Fruit fly (Drosophila melanogaster) whole organism, wandering third instar larva: Measurements from ENCODE around the gene ChAT.

Experiments
- Abd-B ChIP-seq: fragments of >200 bp; optimal IDR thresholded peaks from 2 replicates; lab custom pipeline; 2017; ENCODE audit warnings: missing biosample characterization, missing genetic modification characterization
- CG32264 ChIP-seq: fragments of 200-800 bp; sonication (Bioruptor generic); optimal IDR thresholded peaks from 2 replicates; lab custom pipeline; 2016; ENCODE audit warnings: missing biosample characterization, missing genetic modification characterization
- CG9705 ChIP-seq: fragments of 200-800 bp; sonication (Bioruptor generic); optimal IDR thresholded peaks from 2 replicates; lab custom pipeline; 2018; ENCODE audit warnings: missing biosample characterization, mild to moderate bottlenecking, missing genetic modification characterization
- CrebA ChIP-seq: fragments of 200-800 bp; sonication (Bioruptor generic); optimal IDR thresholded peaks from 2 replicates; lab custom pipeline; 2016; ENCODE audit warnings: missing biosample characterization, mild to moderate bottlenecking, missing genetic modification characterization, borderline replicate concordance
- Dfd ChIP-seq: fragments of >200 bp; optimal IDR thresholded peaks from 2 replicates; lab custom pipeline; 2017; ENCODE audit warnings: missing biosample characterization, missing genetic modification characterization
- Dif ChIP-seq: fragments of 200-275, 200-300 bp; sonication (Bioruptor generic); optimal IDR thresholded peaks from 2 replicates; lab custom pipeline; 2018; ENCODE audit warnings: missing biosample characterization, missing genetic modification characterization; ENCODE audit not compliant: partially characterized antibody
- GATAd ChIP-seq: sonication (Bioruptor generic); optimal IDR thresholded peaks from 2 replicates; lab custom pipeline; 2016; ENCODE audit warnings: missing biosample characterization, missing genetic modification characterization
- HLH106 ChIP-seq: fragments of 200-800 bp; optimal IDR thresholded peaks from 3 replicates; lab custom pipeline; 2019; ENCODE audit warnings: missing biosample characterization, mild to moderate bottlenecking, missing genetic modification characterization, moderate library complexity
- Hnf4 ChIP-seq: fragments of 200-800 bp; sonication (Bioruptor generic); optimal IDR thresholded peaks from 2 replicates; lab custom pipeline; 2016; ENCODE audit warnings: missing biosample characterization, mild to moderate bottlenecking, missing genetic modification characterization
- Hr78 ChIP-seq: fragments of >200 bp; optimal IDR thresholded peaks from 2 replicates; lab custom pipeline; 2017; ENCODE audit warnings: missing biosample characterization, missing genetic modification characterization
- Hr83 ChIP-seq: fragments of 200-300 bp; sonication (Bioruptor generic); optimal IDR thresholded peaks from 2 replicates; lab custom pipeline; 2016; ENCODE audit warnings: missing biosample characterization, mild to moderate bottlenecking, missing genetic modification characterization, moderate library complexity; ENCODE audit not compliant: poor library complexity, severe bottlenecking
- Jra ChIP-seq: sonication (Bioruptor generic); optimal IDR thresholded peaks from 2 replicates; lab custom pipeline; 2016; ENCODE audit warnings: missing biosample characterization, missing genetic modification characterization
- Mio ChIP-seq: sonication (Bioruptor generic); optimal IDR thresholded peaks from 2 replicates; lab custom pipeline; 2016; ENCODE audit warnings: missing biosample characterization, missing genetic modification characterization
- Myc ChIP-seq: fragments of >200 bp; optimal IDR thresholded peaks from 2 replicates; lab custom pipeline; 2017
- N ChIP-seq: fragments of >200 bp; optimal IDR thresholded peaks from 2 replicates; lab custom pipeline; 2018; ENCODE audit warnings: missing biosample characterization, missing external identifiers, missing genetic modification characterization
- OdsH ChIP-seq: fragments of 200-800 bp; sonication (Bioruptor generic); optimal IDR thresholded peaks from 2 replicates; lab custom pipeline; 2016; ENCODE audit warnings: missing biosample characterization, mild to moderate bottlenecking, missing genetic modification characterization
- Rel ChIP-seq, 2 experiments: fragments of 200-800 bp; sonication (Bioruptor generic) in 1 of 2; optimal IDR thresholded peaks; 2 replicates in 1 of 2; 3 replicates in 1 of 2; lab custom pipeline; 2016 to 2019; ENCODE audit warnings: mild to moderate bottlenecking in 2 of 2, missing biosample characterization in 2 of 2, missing genetic modification characterization in 2 of 2, moderate library complexity in 1 of 2
- Sp1 ChIP-seq: fragments of 200-800 bp; sonication (Bioruptor generic); optimal IDR thresholded peaks from 3 replicates; lab custom pipeline; 2019; ENCODE audit warnings: missing biosample characterization, mild to moderate bottlenecking, missing genetic modification characterization, moderate library complexity
- Vsx2 ChIP-seq: fragments of 200-300, 225-300 bp; sonication (Bioruptor generic); optimal IDR thresholded peaks from 2 replicates; lab custom pipeline; 2018; ENCODE audit warnings: missing biosample characterization, missing genetic modification characterization; ENCODE audit not compliant: partially characterized antibody
- br ChIP-seq: fragments of 200-800 bp; sonication (Bioruptor generic); optimal IDR thresholded peaks from 2 replicates; lab custom pipeline; 2016; ENCODE audit warnings: missing biosample characterization, missing genetic modification characterization
- brk ChIP-seq: fragments of 200-800 bp; sonication (Bioruptor generic); optimal IDR thresholded peaks from 2 replicates; lab custom pipeline; 2016; ENCODE audit warnings: missing biosample characterization, mild to moderate bottlenecking, missing genetic modification characterization
- dl ChIP-seq, 2 experiments: fragments of 175-275, 200-275 bp in 1 of 2; fragments of 200-275 bp in 1 of 2; sonication (Bioruptor generic); optimal IDR thresholded peaks; lab custom pipeline; 2018; ENCODE audit warnings: mild to moderate bottlenecking in 2 of 2, missing biosample characterization in 2 of 2, missing genetic modification characterization in 2 of 2, moderate library complexity in 2 of 2; ENCODE audit not compliant: partially characterized antibody in 2 of 2, insufficient read depth in 1 of 2
- dmrt93B ChIP-seq: fragments of 200-800 bp; sonication (Bioruptor generic); optimal IDR thresholded peaks from 2 replicates; lab custom pipeline; 2018; ENCODE audit warnings: missing biosample characterization, mild to moderate bottlenecking, missing genetic modification characterization
- dsf ChIP-seq: sonication (Bioruptor generic); optimal IDR thresholded peaks from 2 replicates; lab custom pipeline; 2016; ENCODE audit warnings: missing biosample characterization, missing genetic modification characterization, borderline replicate concordance
- ey ChIP-seq: fragments of 200-800 bp; sonication (Bioruptor generic); optimal IDR thresholded peaks from 2 replicates; lab custom pipeline; 2016; ENCODE audit warnings: missing biosample characterization, missing genetic modification characterization
- foxo ChIP-seq, 2 experiments: fragments of 200-800 bp; sonication (Bioruptor generic); optimal IDR thresholded peaks; 2 replicates in 1 of 2; 3 replicates in 1 of 2; lab custom pipeline; 2016 to 2017; ENCODE audit warnings: missing biosample characterization in 2 of 2, missing genetic modification characterization in 2 of 2
- fru ChIP-seq: fragments of 200-800 bp; sonication (Bioruptor generic); optimal IDR thresholded peaks from 3 replicates; lab custom pipeline; 2016; ENCODE audit warnings: missing biosample characterization, mild to moderate bottlenecking, missing genetic modification characterization
- h ChIP-seq: fragments of 200-800 bp; sonication (Bioruptor generic); optimal IDR thresholded peaks from 3 replicates; lab custom pipeline; 2016; ENCODE audit warnings: missing biosample characterization, mild to moderate bottlenecking, missing genetic modification characterization
- jim ChIP-seq: fragments of 175-275, 200-325 bp; sonication (Bioruptor generic); optimal IDR thresholded peaks from 2 replicates; lab custom pipeline; 2016; ENCODE audit warnings: missing biosample characterization, mild to moderate bottlenecking, missing genetic modification characterization
- lola ChIP-seq: fragments of >200 bp; optimal IDR thresholded peaks from 2 replicates; lab custom pipeline; 2017; ENCODE audit warnings: missing biosample characterization, missing genetic modification characterization
- pan ChIP-seq: fragments of >200 bp; optimal IDR thresholded peaks from 2 replicates; lab custom pipeline; 2017
- psq ChIP-seq: fragments of 200-800 bp; sonication (Bioruptor generic); optimal IDR thresholded peaks from 3 replicates; lab custom pipeline; 2017; ENCODE audit warnings: missing biosample characterization, mild to moderate bottlenecking, missing genetic modification characterization, moderate library complexity
- rgr ChIP-seq: fragments of 200-800 bp; sonication (Bioruptor generic); optimal IDR thresholded peaks from 3 replicates; lab custom pipeline; 2016; ENCODE audit warnings: missing biosample characterization, mild to moderate bottlenecking, missing genetic modification characterization
- sage ChIP-seq: fragments of 200-800 bp; sonication (Bioruptor generic); optimal IDR thresholded peaks from 2 replicates; lab custom pipeline; 2016; ENCODE audit warnings: missing biosample characterization, mild to moderate bottlenecking, missing genetic modification characterization
- sv ChIP-seq: fragments of 200-800 bp; sonication (Bioruptor generic); optimal IDR thresholded peaks from 3 replicates; lab custom pipeline; 2016; ENCODE audit warnings: missing biosample characterization, missing genetic modification characterization
- tai ChIP-seq: sonication (Bioruptor generic); optimal IDR thresholded peaks from 2 replicates; lab custom pipeline; 2016; ENCODE audit warnings: missing biosample characterization, missing genetic modification characterization
- usp ChIP-seq: fragments of >200 bp; optimal IDR thresholded peaks from 2 replicates; lab custom pipeline; 2017; ENCODE audit warnings: missing biosample characterization, missing genetic modification characterization
- woc ChIP-seq: sonication (Bioruptor generic); optimal IDR thresholded peaks from 2 replicates; lab custom pipeline; 2016; ENCODE audit warnings: missing biosample characterization, mild to moderate bottlenecking, missing genetic modification characterization

The ChAT gene

dm6 chr3R:18739435-18739977 lies 34.2 kb downstream of the ChAT start:
- TF ChIP-seq Sp1 (GFP tag; lab: Kevin White, UChicago) (peak; percentile 13), foxo (GFP tag; optimal IDR thresholded peaks at IDR 0.05; lab: Kevin White, UChicago) (peak in 1 of 2 experiments; percentile 3), psq (no peak)

- TF ChIP-seq fru (no peak), Dfd (no peak), usp (GFP tag; lab: Kevin White, UChicago) (no peak), Dif (GFP tag; lab: Kevin White, UChicago) (peak; percentile 55), sv (GFP tag; lab: Kevin White, UChicago) (no peak), pan (no peak), Hr78 (GFP tag; lab: Kevin White, UChicago) (no peak), rgr (GFP tag; lab: Kevin White, UChicago) (peak; percentile 8), br (no peak), dl (GFP tag; optimal IDR thresholded peaks at IDR 0.05; lab: Kevin White, UChicago; ENCODE audit: insufficient read depth in 1 of 2, partially characterized antibody in 2 of 2) (peak in 1 of 2 experiments; percentile 47), foxo (GFP tag; optimal IDR thresholded peaks at IDR 0.05; lab: Kevin White, UChicago) (no peak), Myc (lab: Kevin White, UChicago) (peak; percentile 89), jim (no peak), CG9705 (GFP tag; lab: Kevin White, UChicago) (no peak), Mio (GFP tag; lab: Kevin White, UChicago) (no peak), sage (GFP tag; lab: Kevin White, UChicago) (peak; percentile 68), brk (peak; percentile 36), HLH106 (tag; lab: Kevin White, UChicago) (no peak), Jra (GFP tag; lab: Kevin White, UChicago) (no peak), Rel (GFP tag; optimal IDR thresholded peaks at IDR 0.05; lab: Kevin White, UChicago) (no peak), Rel (tag; optimal IDR thresholded peaks at IDR 0.05; lab: Kevin White, UChicago) (no peak), woc (peak; percentile 81), h (GFP tag; lab: Kevin White, UChicago) (peak; percentile 24), CG32264 (no peak)
Measured at dm6 chr3R:18739978-18740954, 35.0 kb downstream of the ChAT start.

- TF ChIP-seq h (GFP tag; lab: Kevin White, UChicago) (peak; percentile 97), woc (peak; percentile 92), dl (GFP tag; optimal IDR thresholded peaks at IDR 0.05; lab: Kevin White, UChicago; ENCODE audit: insufficient read depth in 1 of 2, partially characterized antibody in 2 of 2) (no peak), N (GFP tag; lab: Kevin White, UChicago) (no peak), CG9705 (GFP tag; lab: Kevin White, UChicago) (peak; percentile 89), HLH106 (tag; lab: Kevin White, UChicago) (peak; percentile 98), pan (no peak), Dfd (no peak), sv (GFP tag; lab: Kevin White, UChicago) (peak; percentile 91), jim (no peak), lola (GFP tag; lab: Kevin White, UChicago) (no peak), Sp1 (GFP tag; lab: Kevin White, UChicago) (peak; percentile 98), Vsx2 (GFP tag; lab: Kevin White, UChicago) (peak; percentile 72), ey (GFP tag; lab: Kevin White, UChicago) (peak; percentile 94), brk (peak; percentile 94), Hnf4 (peak; percentile 92), br (peak; percentile 92), foxo (GFP tag; optimal IDR thresholded peaks at IDR 0.05; lab: Kevin White, UChicago) (peak; percentile 77 to 97), CG32264 (peak; percentile 90), OdsH (GFP tag; lab: Kevin White, UChicago) (peak; percentile 98), GATAd (peak; percentile 76), rgr (GFP tag; lab: Kevin White, UChicago) (peak; percentile 98), CrebA (no peak), tai (GFP tag; lab: Kevin White, UChicago) (no peak), dsf (GFP tag; lab: Kevin White, UChicago) (peak; percentile 83), Dif (GFP tag; lab: Kevin White, UChicago) (peak; percentile 25), sage (GFP tag; lab: Kevin White, UChicago) (peak; percentile 95), Hr83 (GFP tag; lab: Kevin White, UChicago) (no peak), dmrt93B (GFP tag; lab: Kevin White, UChicago) (peak; percentile 92), Abd-B (GFP tag; lab: Kevin White, UChicago) (no peak), usp (GFP tag; lab: Kevin White, UChicago) (no peak), Rel (GFP tag; optimal IDR thresholded peaks at IDR 0.05; lab: Kevin White, UChicago) (peak; percentile 91), Rel (tag; optimal IDR thresholded peaks at IDR 0.05; lab: Kevin White, UChicago) (peak; percentile 75), Jra (GFP tag; lab: Kevin White, UChicago) (peak; percentile 68), fru (peak; percentile 95)
Measured at dm6 chr3R:18741027-18741843, 35.9 kb downstream of the ChAT start.
